Worm (Caenorhabditis elegans) whole organism, early embryonic: ENCODE data around the gene T12D8.9.

Experiments used
- B0310.2 ChIP-seq: sonication (generic microtip); optimal IDR thresholded peaks from 2 replicates; lab custom pipeline; 2016; ENCODE audit warnings: mild to moderate bottlenecking, missing genetic modification characterization, missing compliant biosample characterization
- F13C5.2 ChIP-seq: sonication (generic microtip); optimal IDR thresholded peaks from 2 replicates; lab custom pipeline; 2017; ENCODE audit warnings: mild to moderate bottlenecking, missing genetic modification characterization, inconsistent platforms, missing compliant biosample characterization
- aly-1 ChIP-seq: sonication (generic microtip); optimal IDR thresholded peaks from 2 replicates; lab custom pipeline; 2016; ENCODE audit warnings: missing genetic modification characterization, missing compliant biosample characterization
- ama-1 ChIP-seq: fragments of 150-350 bp; optimal IDR thresholded peaks from 2 replicates; lab custom pipeline; 2014
- ceh-13 ChIP-seq: fragments of 200-800 bp; sonication (Bioruptor generic); optimal IDR thresholded peaks from 2 replicates; lab custom pipeline; 2018; ENCODE audit warnings: mild to moderate bottlenecking, missing genetic modification characterization, missing compliant biosample characterization
- ceh-36 ChIP-seq: sonication (generic microtip); optimal IDR thresholded peaks from 2 replicates; lab custom pipeline; 2016; ENCODE audit warnings: missing genetic modification characterization, inconsistent platforms, missing compliant biosample characterization
- ets-7 ChIP-seq: sonication (generic microtip); optimal IDR thresholded peaks from 2 replicates; lab custom pipeline; 2016; ENCODE audit warnings: missing genotype, missing genetic modification characterization, missing compliant biosample characterization
- flt-1 ChIP-seq: fragments of 200-800 bp; sonication (Bioruptor generic); IDR thresholded peaks from 2 replicates; pipeline ENCODE4 v1.3.6; 2022; ENCODE audit warnings: missing genetic modification characterization, missing compliant biosample characterization
- hmbx-1 ChIP-seq: sonication (generic microtip); optimal IDR thresholded peaks from 2 replicates; lab custom pipeline; 2016; ENCODE audit warnings: mild to moderate bottlenecking, missing genetic modification characterization, missing compliant biosample characterization
- hmg-4 ChIP-seq: fragments of 200-800 bp; sonication (Bioruptor generic); optimal IDR thresholded peaks from 2 replicates; lab custom pipeline; 2018; ENCODE audit warnings: mild to moderate bottlenecking, missing genetic modification characterization, missing compliant biosample characterization
- hnd-1 ChIP-seq: sonication (generic microtip); optimal IDR thresholded peaks from 2 replicates; lab custom pipeline; 2016; ENCODE audit warnings: missing genetic modification characterization, missing compliant biosample characterization
- pes-1 ChIP-seq: fragments of 200-800 bp; sonication (Bioruptor generic); IDR thresholded peaks from 2 replicates; pipeline ENCODE4 v1.3.6; 2022; ENCODE audit warnings: missing genetic modification reagents, missing genetic modification characterization, missing compliant biosample characterization
- scrt-1 ChIP-seq: fragments of 200-800 bp; sonication (Bioruptor generic); IDR thresholded peaks from 2 replicates; pipeline ENCODE4 v1.3.6; 2022; ENCODE audit warnings: missing genetic modification characterization, missing compliant biosample characterization
- sea-1 ChIP-seq: fragments of 200-800 bp; sonication (Bioruptor generic); conservative IDR thresholded peaks from 2 replicates; pipeline ENCODE4 v1.3.6; 2022; ENCODE audit warnings: missing genetic modification characterization, missing compliant biosample characterization
- tbx-11 ChIP-seq: fragments of 200-800 bp; sonication (Bioruptor generic); IDR thresholded peaks from 2 replicates; pipeline ENCODE4 v1.3.6; 2022; ENCODE audit warnings: missing genetic modification characterization, missing compliant biosample characterization
- tbx-37 ChIP-seq: fragments of 200-800 bp; sonication (Bioruptor generic); conservative IDR thresholded peaks from 2 replicates; pipeline ENCODE4 v1.3.6; 2022; ENCODE audit warnings: missing genetic modification reagents, missing genetic modification characterization, missing compliant biosample characterization
- tra-4 ChIP-seq: sonication (generic microtip); optimal IDR thresholded peaks from 2 replicates; lab custom pipeline; 2017; ENCODE audit warnings: missing genetic modification characterization, missing compliant biosample characterization

The T12D8.9 gene

DNA sequence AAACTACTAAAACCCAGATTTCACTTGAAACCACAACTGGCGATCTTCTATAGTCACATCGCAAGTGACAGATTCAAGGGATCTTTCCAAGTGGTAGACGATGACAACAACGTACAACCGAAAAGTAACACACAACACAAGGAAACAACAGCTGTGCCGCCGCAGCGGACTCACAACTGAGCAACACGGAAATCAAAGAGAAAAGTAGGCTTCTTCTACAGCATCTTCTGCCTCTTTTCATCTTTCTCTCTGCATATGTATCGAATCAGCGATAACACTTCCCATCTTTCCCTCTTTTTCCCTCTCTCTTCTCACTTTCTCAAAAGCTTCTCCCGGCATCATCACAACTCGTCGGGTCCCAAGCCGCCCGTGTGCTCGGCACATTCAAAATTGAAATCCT lies at the start of gene T12D8.9:
Gene T12D8.9, plus strand, starts transcription at position 312 of the 400 bp plus-strand sequence.
- TF ChIP-seq tbx-11 (GFP tag; lab: Robert Waterston, UW) (no peak), F13C5.2 (tag; lab: Kevin White, UChicago) (no peak), ceh-36 (tag; lab: Kevin White, UChicago) (no peak), hmbx-1 (tag; lab: Kevin White, UChicago) (no peak), flt-1 (GFP tag; lab: Robert Waterston, UW) (no peak), pes-1 (GFP tag; lab: Robert Waterston, UW) (no peak), ets-7 (tag; lab: Kevin White, UChicago) (no peak), ceh-13 (GFP tag; lab: Kevin White, UChicago) (no peak), ama-1 (lab: Kevin White, UChicago) (no peak), aly-1 (tag; lab: Kevin White, UChicago) (no peak), sea-1 (no peak), tra-4 (tag; lab: Kevin White, UChicago) (no peak), hnd-1 (tag; lab: Kevin White, UChicago) (no peak), tbx-37 (GFP tag; lab: Robert Waterston, UW) (no peak), hmg-4 (no peak), B0310.2 (tag; lab: Kevin White, UChicago) (no peak)

DNA sequence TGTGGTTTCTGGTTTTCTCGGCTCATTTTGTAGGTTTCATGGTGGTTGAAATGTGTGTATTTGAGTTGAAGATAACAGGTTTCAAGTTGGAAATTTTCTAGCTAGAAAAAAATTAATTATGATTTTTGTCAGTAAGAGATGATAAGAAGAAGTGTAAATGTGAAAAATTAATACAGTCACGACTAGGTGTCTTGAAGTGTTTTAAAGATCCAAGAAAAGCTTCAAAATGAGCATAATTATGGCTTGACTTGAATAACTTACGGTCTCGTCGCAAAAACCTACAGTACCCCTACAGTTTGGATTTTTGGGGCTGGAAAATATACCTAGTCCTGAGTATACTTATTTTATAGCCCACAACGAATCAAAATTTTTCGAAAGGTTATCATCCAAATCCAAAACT lies 46.6 kb upstream of the T12D8.9 start, which contains the start of gene exc-12:
Gene exc-12, minus strand, starts transcription at position 101 of the 400 bp plus-strand sequence.
- TF ChIP-seq ceh-13 (GFP tag; lab: Kevin White, UChicago) (no peak), tbx-37 (GFP tag; lab: Robert Waterston, UW) (no peak), flt-1 (GFP tag; lab: Robert Waterston, UW) (no peak), tbx-11 (GFP tag; lab: Robert Waterston, UW) (no peak), ets-7 (tag; lab: Kevin White, UChicago) (no peak), aly-1 (tag; lab: Kevin White, UChicago) (no peak), sea-1 (no peak), tra-4 (tag; lab: Kevin White, UChicago) (no peak), hnd-1 (tag; lab: Kevin White, UChicago) (no peak), ama-1 (lab: Kevin White, UChicago) (no peak), hmbx-1 (tag; lab: Kevin White, UChicago) (no peak), ceh-36 (tag; lab: Kevin White, UChicago) (no peak), hmg-4 (no peak), F13C5.2 (tag; lab: Kevin White, UChicago) (no peak), scrt-1 (GFP tag; lab: Robert Waterston, UW) (no peak), pes-1 (GFP tag; lab: Robert Waterston, UW) (no peak), B0310.2 (tag; lab: Kevin White, UChicago) (no peak)

DNA sequence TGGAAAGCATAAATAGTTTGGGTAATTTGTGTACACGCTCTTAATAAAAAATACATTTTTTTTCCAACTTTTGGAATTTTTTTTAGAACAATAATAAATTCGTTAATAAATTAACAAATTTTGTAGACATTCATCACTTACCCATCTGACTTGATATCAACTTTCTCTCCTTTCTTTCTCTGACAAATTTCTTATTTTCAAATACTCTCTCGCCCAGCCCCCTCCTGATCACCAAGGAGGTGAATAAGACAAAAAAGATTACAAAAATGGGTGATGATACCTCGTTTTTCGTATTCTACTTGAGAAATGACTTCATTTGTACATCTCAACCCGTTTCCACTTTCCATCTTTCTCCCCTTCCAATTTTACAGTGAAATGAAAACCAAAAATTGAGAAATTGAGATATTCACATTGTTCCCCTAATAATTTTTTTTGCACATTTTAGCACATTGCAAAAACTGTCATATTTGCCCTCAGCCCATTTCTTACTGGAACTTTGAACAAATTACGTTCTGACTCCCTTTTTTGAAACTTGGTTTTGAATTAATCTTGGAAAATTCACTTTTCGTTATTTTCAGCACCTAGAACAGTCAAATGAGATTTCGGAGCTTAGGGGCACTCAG lies 41.2 kb upstream of the T12D8.9 start, which contains the start of gene osm-7:
Gene osm-7, plus strand, starts transcription at position 573 of the 623 bp plus-strand sequence.
- TF ChIP-seq tra-4 (tag; lab: Kevin White, UChicago), result no peak
- TF ChIP-seq aly-1 (tag; lab: Kevin White, UChicago), result no peak
- no peak for TF ChIP-seq ceh-36 (tag; lab: Kevin White, UChicago)
- TF ChIP-seq hnd-1 (tag; lab: Kevin White, UChicago), result no peak
- no peak for TF ChIP-seq tbx-11 (GFP tag; lab: Robert Waterston, UW)
- no peak for TF ChIP-seq hmbx-1 (tag; lab: Kevin White, UChicago)
- TF ChIP-seq pes-1 (GFP tag; lab: Robert Waterston, UW), result no peak
- TF ChIP-seq hmg-4, result no peak
- TF ChIP-seq ceh-13 (GFP tag; lab: Kevin White, UChicago), result no peak
- TF ChIP-seq scrt-1 (GFP tag; lab: Robert Waterston, UW), result no peak
- TF ChIP-seq sea-1, result no peak
- no peak for TF ChIP-seq tbx-37 (GFP tag; lab: Robert Waterston, UW)
- no peak for TF ChIP-seq ama-1 (lab: Kevin White, UChicago)
- TF ChIP-seq F13C5.2 (tag; lab: Kevin White, UChicago), result no peak
- no peak for TF ChIP-seq B0310.2 (tag; lab: Kevin White, UChicago)
- TF ChIP-seq flt-1 (GFP tag; lab: Robert Waterston, UW), result no peak
- no peak for TF ChIP-seq ets-7 (tag; lab: Kevin White, UChicago)

DNA sequence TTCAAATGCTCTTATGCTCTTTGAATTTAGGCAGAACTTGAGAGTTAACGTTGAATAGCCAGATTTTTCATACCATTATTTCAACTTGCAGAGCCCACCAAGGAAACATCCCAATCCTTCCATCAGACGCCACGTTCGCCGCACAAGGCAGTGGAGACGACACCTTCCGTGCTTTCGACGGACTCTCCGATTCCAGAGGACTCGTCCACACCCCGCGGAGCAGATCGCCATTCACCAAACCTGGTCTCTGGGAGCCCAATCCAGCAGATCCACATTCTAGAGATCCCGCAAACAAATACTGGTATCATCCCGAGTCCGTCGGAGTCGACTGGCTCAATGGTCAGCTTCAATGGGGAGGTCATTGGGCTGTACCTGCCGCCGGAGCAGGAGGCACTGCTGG lies 36.8 kb upstream of the T12D8.9 start:
- no peak for TF ChIP-seq tbx-37 (GFP tag; lab: Robert Waterston, UW)
- TF ChIP-seq ceh-13 (GFP tag; lab: Kevin White, UChicago), result no peak
- TF ChIP-seq B0310.2 (tag; lab: Kevin White, UChicago), result no peak
- TF ChIP-seq tra-4 (tag; lab: Kevin White, UChicago), result no peak
- TF ChIP-seq hmg-4, result no peak
- no peak for TF ChIP-seq flt-1 (GFP tag; lab: Robert Waterston, UW)

DNA sequence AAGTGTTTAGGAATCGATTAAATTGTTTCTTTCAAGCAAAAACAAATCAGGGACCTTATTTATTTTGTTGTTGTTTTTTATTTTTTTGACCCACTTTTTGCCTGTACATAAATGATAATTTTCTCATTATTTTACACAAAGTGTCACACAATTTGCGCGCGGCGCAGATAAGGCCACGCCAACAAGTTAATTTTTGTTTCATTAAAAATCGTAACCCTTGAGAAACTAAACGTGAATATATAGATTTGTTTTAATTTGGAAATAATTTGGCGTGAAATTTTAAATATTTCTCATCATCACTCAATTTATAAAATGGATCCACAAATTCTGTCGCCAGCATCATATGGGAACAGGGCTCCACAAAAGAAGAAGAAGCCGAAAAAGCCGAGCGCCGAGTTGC lies 36.4 kb upstream of the T12D8.9 start, which contains the start of gene T05D4.5:
Gene T05D4.5, plus strand, starts transcription at position 301 of the 400 bp plus-strand sequence.
- TF ChIP-seq hmbx-1 (tag; lab: Kevin White, UChicago) (no peak), tbx-11 (GFP tag; lab: Robert Waterston, UW) (no peak), ets-7 (tag; lab: Kevin White, UChicago) (no peak), hnd-1 (tag; lab: Kevin White, UChicago) (no peak), ceh-13 (GFP tag; lab: Kevin White, UChicago) (no peak), F13C5.2 (tag; lab: Kevin White, UChicago) (no peak), ama-1 (lab: Kevin White, UChicago) (no peak), scrt-1 (GFP tag; lab: Robert Waterston, UW) (no peak)

DNA sequence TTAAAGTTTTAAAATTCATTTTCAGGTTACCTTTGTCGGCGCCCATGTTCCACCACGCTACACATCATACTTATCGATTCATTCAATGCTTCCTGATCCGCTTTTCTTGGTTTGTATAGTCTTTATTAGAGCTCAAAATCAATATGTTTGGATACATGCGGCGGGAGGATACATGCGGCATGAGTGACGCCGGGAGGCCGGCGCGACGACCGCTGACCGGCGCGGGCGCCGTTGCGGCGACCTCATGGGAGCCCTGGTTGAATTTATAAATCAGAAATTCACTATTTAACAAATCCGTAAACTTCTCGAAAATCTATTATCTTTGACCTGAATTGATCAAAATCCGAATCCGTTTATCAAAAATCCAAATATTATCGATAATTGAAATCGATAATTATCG lies 35.2 kb upstream of the T12D8.9 start:
- no peak for TF ChIP-seq F13C5.2 (tag; lab: Kevin White, UChicago)
- TF ChIP-seq sea-1, result no peak
- TF ChIP-seq ama-1 (lab: Kevin White, UChicago), result no peak
- TF ChIP-seq hmbx-1 (tag; lab: Kevin White, UChicago), result no peak
- TF ChIP-seq ets-7 (tag; lab: Kevin White, UChicago), result no peak
- no peak for TF ChIP-seq tra-4 (tag; lab: Kevin White, UChicago)
- no peak for TF ChIP-seq ceh-13 (GFP tag; lab: Kevin White, UChicago)
- no peak for TF ChIP-seq tbx-11 (GFP tag; lab: Robert Waterston, UW)
- no peak for TF ChIP-seq flt-1 (GFP tag; lab: Robert Waterston, UW)
- no peak for TF ChIP-seq scrt-1 (GFP tag; lab: Robert Waterston, UW)
